Worm (Caenorhabditis elegans): ENCODE results near the gene cdc-25.2.

ce11 chrV:1588128-1588527, 21.3 kb downstream of the cdc-25.2 start, which contains the start of gene F16B4.5:
- TF ChIP-seq nhr-12 (tag; optimal IDR thresholded peaks at IDR 0.05): no peak
- TF ChIP-seq lin-13 (GFP tag; optimal IDR thresholded peaks at IDR 0.05): no peak
- TF ChIP-seq nhr-237 (tag; optimal IDR thresholded peaks at IDR 0.05): no peak
- no peak for TF ChIP-seq blmp-1 (tag; optimal IDR thresholded peaks at IDR 0.05; ENCODE audit: insufficient read depth)
- TF ChIP-seq elt-3 (tag; optimal IDR thresholded peaks at IDR 0.05): no peak
- TF ChIP-seq nhr-21 (tag; optimal IDR thresholded peaks at IDR 0.05): no peak
- no peak for TF ChIP-seq nhr-10 (tag; optimal IDR thresholded peaks at IDR 0.05)
- no peak for TF ChIP-seq dmd-4 (tag; optimal IDR thresholded peaks at IDR 0.05)
- TF ChIP-seq ztf-4 (tag; optimal IDR thresholded peaks at IDR 0.05): no peak
- TF ChIP-seq ztf-1 (GFP tag; conservative IDR thresholded peaks at IDR 0.05): no peak
- no peak for TF ChIP-seq sem-4 (tag; optimal IDR thresholded peaks at IDR 0.05)
- no peak for TF ChIP-seq ceh-16 (tag; optimal IDR thresholded peaks at IDR 0.05)
- no peak for TF ChIP-seq ztf-11 (tag; optimal IDR thresholded peaks at IDR 0.05)

All from whole organism, L2 larva.